Worm (Caenorhabditis elegans): ENCODE data around the gene C49C3.9.

ce11 chrIV:17371469-17371868 is 29.4 kb upstream of the C49C3.9 start, which contains the start of gene C30H6.5:
- no peak for TF ChIP-seq lin-15B (tag; optimal IDR thresholded peaks at IDR 0.05)
- no peak for TF ChIP-seq hmg-1.1 (GFP tag; IDR thresholded peaks at IDR 0.05)
- TF ChIP-seq nhr-10 (tag; optimal IDR thresholded peaks at IDR 0.05): no peak
- TF ChIP-seq ceh-28 (tag; optimal IDR thresholded peaks at IDR 0.05): no peak
